Fruit fly (Drosophila melanogaster): Measurements from ENCODE around the gene Arf1.
A peak's percentile ranks its signal among the peaks of the same experiment; 100 is the strongest.

The Arf1 gene

DNA sequence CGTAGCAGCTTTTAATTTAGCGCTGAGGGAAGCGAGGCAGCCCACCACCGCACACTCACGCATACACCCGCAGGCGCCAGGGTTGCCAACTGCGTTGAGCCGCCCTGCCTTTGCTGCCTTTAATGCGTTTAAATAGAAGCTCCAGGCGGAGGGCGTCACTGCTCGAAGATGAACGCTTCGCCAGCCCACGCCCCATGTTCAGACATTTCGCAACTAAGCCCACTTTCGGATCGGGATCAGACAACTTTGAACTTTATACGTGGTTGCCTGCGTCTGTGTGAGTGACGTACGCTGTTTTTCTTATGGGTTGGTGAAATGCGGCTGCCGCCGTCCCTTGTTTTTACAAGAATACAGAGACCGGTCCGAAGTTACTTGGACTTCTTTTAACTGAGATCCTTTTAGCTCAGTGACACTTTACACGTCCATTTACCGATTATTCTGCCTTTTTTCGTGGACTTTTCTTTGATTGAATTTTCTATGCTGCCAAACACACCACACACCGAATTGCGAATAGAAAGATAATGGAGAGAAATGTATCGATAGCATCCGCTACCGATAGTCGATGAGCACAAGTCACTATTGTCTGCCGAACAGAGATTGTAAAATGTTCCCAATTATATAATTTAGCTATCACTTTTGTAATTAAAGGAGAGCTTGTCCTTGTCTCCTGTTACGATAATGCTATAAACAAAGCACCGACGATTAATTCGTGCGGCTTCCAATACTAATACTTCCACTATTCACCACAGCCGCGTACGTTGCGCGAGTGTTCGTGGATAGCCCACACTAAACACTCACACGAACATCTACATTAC is 794 bp downstream of the Arf1 start (continued):
- TF ChIP-seq crol (GFP tag; IDR thresholded peaks at IDR 0.05) (no peak), CG11696 (GFP tag; IDR thresholded peaks at IDR 0.05) (no peak), Dll (GFP tag; IDR thresholded peaks at IDR 0.05; ENCODE audit: partially characterized antibody) (peak; percentile 69; the same call in 3 of the 4 replicates), CG17912 (GFP tag; optimal IDR thresholded peaks at IDR 0.05) (no peak), Lpt (GFP tag; optimal IDR thresholded peaks at IDR 0.05) (no peak), CG2889 (GFP tag; IDR thresholded peaks at IDR 0.05) (no peak), ttk (GFP tag; IDR thresholded peaks at IDR 0.05) (no peak), nerfin-2 (GFP tag; IDR thresholded peaks at IDR 0.05; ENCODE audit: partially characterized antibody) (peak; percentile 71), Hr39 (optimal IDR thresholded peaks at IDR 0.05) (no peak), CG2129 (GFP tag; IDR thresholded peaks at IDR 0.05; ENCODE audit: partially characterized antibody) (peak; percentile 41), dpn (GFP tag; optimal IDR thresholded peaks at IDR 0.05) (no peak), maf-S (GFP tag; optimal IDR thresholded peaks at IDR 0.05) (no peak), CG16863 (GFP tag; optimal IDR thresholded peaks at IDR 0.05) (no peak), Ssrp (tag; optimal IDR thresholded peaks at IDR 0.05) (no peak), Fer2 (tag; optimal IDR thresholded peaks at IDR 0.05) (no peak), HmgZ (tag; optimal IDR thresholded peaks at IDR 0.05) (peak; percentile 2), CG9876 (GFP tag; optimal IDR thresholded peaks at IDR 0.05) (no peak), CG1233 (GFP tag; optimal IDR thresholded peaks at IDR 0.05) (no peak), CG4820 (GFP tag; optimal IDR thresholded peaks at IDR 0.05) (no peak), CG8924 (tag; optimal IDR thresholded peaks at IDR 0.05) (no peak), tna (GFP tag; IDR thresholded peaks at IDR 0.05; ENCODE audit: partially characterized antibody) (peak; percentile 71), repo (GFP tag; optimal IDR thresholded peaks at IDR 0.05) (no peak), Rfx (GFP tag; IDR thresholded peaks at IDR 0.05) (peak; percentile 66), al (GFP tag; IDR thresholded peaks at IDR 0.05) (no peak), CG17802 (tag; optimal IDR thresholded peaks at IDR 0.05) (no peak), pan (optimal IDR thresholded peaks at IDR 0.05) (no peak), pan (GFP tag; optimal IDR thresholded peaks at IDR 0.05 in 1 of 2, IDR thresholded peaks at IDR 0.05 in 1 of 2) (peak in 1 of 2 experiments; percentile 37), CG12219 (GFP tag; optimal IDR thresholded peaks at IDR 0.05) (no peak), CG4707 (GFP tag; optimal IDR thresholded peaks at IDR 0.05) (no peak), Med (GFP tag) (peak; percentile 92), CG16813 (GFP tag; IDR thresholded peaks at IDR 0.05; ENCODE audit: partially characterized antibody) (peak; percentile 65), NK7.1 (GFP tag; optimal IDR thresholded peaks at IDR 0.05) (no peak), twi (tag; optimal IDR thresholded peaks at IDR 0.05) (no peak), CG11398 (GFP tag; optimal IDR thresholded peaks at IDR 0.05) (no peak), dm (GFP tag; optimal IDR thresholded peaks at IDR 0.05) (no peak), CG10565 (GFP tag; optimal IDR thresholded peaks at IDR 0.05) (no peak), jing (GFP tag; optimal IDR thresholded peaks at IDR 0.05) (no peak), CG11093 (GFP tag; IDR thresholded peaks at IDR 0.05) (no peak), CG6175 (GFP tag; IDR thresholded peaks at IDR 0.05) (no peak), CG15011 (GFP tag; optimal IDR thresholded peaks at IDR 0.05) (no peak), CG13894 (tag; optimal IDR thresholded peaks at IDR 0.05) (peak; percentile 42), CG4617 (GFP tag; optimal IDR thresholded peaks at IDR 0.05; ENCODE audit: borderline replicate concordance) (peak; percentile 64), so (GFP tag; IDR thresholded peaks at IDR 0.05) (no peak), slou (GFP tag; optimal IDR thresholded peaks at IDR 0.05) (no peak), CG30431 (GFP tag; optimal IDR thresholded peaks at IDR 0.05) (no peak), ken (GFP tag; IDR thresholded peaks at IDR 0.05) (no peak), wdn (GFP tag; IDR thresholded peaks at IDR 0.05) (0 out of 2 replicates have a peak, but pooled peaks have one; percentile 12), CG3163 (GFP tag; optimal IDR thresholded peaks at IDR 0.05) (no peak), CG31388 (GFP tag; optimal IDR thresholded peaks at IDR 0.05) (no peak), ems (GFP tag; optimal IDR thresholded peaks at IDR 0.05) (no peak), Gug (GFP tag; IDR thresholded peaks at IDR 0.05) (no peak)

Measured in whole organism, embryonic.